Fruit fly (Drosophila melanogaster) whole organism, embryonic: ENCODE measurements around the gene Dlc90F.

Experiments used
- ATbp ChIP-seq: fragments of 200-800 bp; sonication (Bioruptor generic); optimal IDR thresholded peaks from 2 replicates; lab custom pipeline; 2017; ENCODE audit warnings: missing biosample characterization, mild to moderate bottlenecking, missing genetic modification characterization, missing genetic modification reagents
- Adf1 ChIP-seq: fragments of 200-800 bp; sonication (Bioruptor generic); IDR thresholded peaks from 2 replicates; pipeline ENCODE4 v1.3.6; 2022; ENCODE audit warnings: missing biosample characterization, missing genetic modification characterization
- Awh ChIP-seq: fragments of 200-800 bp; sonication (Bioruptor generic); IDR thresholded peaks from 2 replicates; pipeline ENCODE4, ENCODE4 v1.3.6; 2022; ENCODE audit warnings: missing biosample characterization, missing genetic modification characterization
- Bgb ChIP-seq: fragments of 200-800 bp; sonication (Bioruptor generic); IDR thresholded peaks from 2 replicates; pipeline ENCODE4 v1.3.6; 2022; ENCODE audit warnings: missing biosample characterization, missing genetic modification characterization; ENCODE audit not compliant: partially characterized antibody
- CG11456 ChIP-seq: fragments of 200-800 bp; sonication (Bioruptor generic); IDR thresholded peaks from 3 replicates; pipeline ENCODE4 v1.3.6; 2022; ENCODE audit warnings: missing biosample characterization, missing genetic modification characterization
- CG11696 ChIP-seq: fragments of 200-800 bp; sonication (Bioruptor generic); IDR thresholded peaks from 2 replicates; pipeline ENCODE4 v1.3.6; 2022; ENCODE audit warnings: missing biosample characterization, missing genetic modification characterization
- CG12236 ChIP-seq: fragments of 200-800 bp; sonication (Bioruptor generic); optimal IDR thresholded peaks from 2 replicates; lab custom pipeline; 2016; ENCODE audit warnings: missing biosample characterization, missing genetic modification characterization
- CG13296 ChIP-seq: fragments of 200-800 bp; sonication (Bioruptor generic); optimal IDR thresholded peaks from 3 replicates; lab custom pipeline; 2018; ENCODE audit warnings: missing biosample characterization, mild to moderate bottlenecking, missing genetic modification characterization
- CG15514 ChIP-seq: fragments of 200-800 bp; sonication (Bioruptor generic); optimal IDR thresholded peaks from 3 replicates; lab custom pipeline; 2017; ENCODE audit warnings: missing biosample characterization, missing genetic modification characterization, mild to moderate bottlenecking, moderate library complexity, missing genetic modification reagents
- CG1603 ChIP-seq: fragments of 200-800 bp; sonication (Bioruptor generic); optimal IDR thresholded peaks from 2 replicates; lab custom pipeline; 2019; ENCODE audit warnings: missing biosample characterization, mild to moderate bottlenecking, missing genetic modification characterization, moderate library complexity
- CG1647 ChIP-seq: fragments of 200-800 bp; sonication (Bioruptor generic); optimal IDR thresholded peaks from 3 replicates; lab custom pipeline; 2016; ENCODE audit warnings: missing biosample characterization, missing genetic modification characterization
- CG16815 ChIP-seq: fragments of 200-800 bp; sonication (Bioruptor generic); optimal IDR thresholded peaks from 3 replicates; lab custom pipeline; 2017; ENCODE audit warnings: missing biosample characterization, mild to moderate bottlenecking, missing genetic modification characterization
- CG18011 ChIP-seq: fragments of 200-800 bp; sonication (Bioruptor generic); optimal IDR thresholded peaks from 2 replicates; lab custom pipeline; 2017; ENCODE audit warnings: missing biosample characterization, missing genetic modification characterization, mild to moderate bottlenecking, moderate library complexity, missing genotype
- CG1832 ChIP-seq: fragments of 200-800 bp; sonication (Bioruptor generic); optimal IDR thresholded peaks from 2 replicates; lab custom pipeline; 2017; ENCODE audit warnings: missing biosample characterization, mild to moderate bottlenecking, missing genetic modification characterization, inconsistent platforms
- CG2199 ChIP-seq: fragments of 200-800 bp; sonication (Bioruptor generic); IDR thresholded peaks from 3 replicates; pipeline ENCODE4 v1.3.6; 2022; ENCODE audit warnings: missing biosample characterization, missing genetic modification characterization
- CG2678 ChIP-seq: fragments of 200-800 bp; sonication (Bioruptor generic); optimal IDR thresholded peaks from 3 replicates; lab custom pipeline; 2019; ENCODE audit warnings: missing biosample characterization, mild to moderate bottlenecking, missing genetic modification characterization, moderate library complexity
- CG4707 ChIP-seq: fragments of 200-800 bp; sonication (Bioruptor generic); optimal IDR thresholded peaks from 2 replicates; lab custom pipeline; 2018; ENCODE audit warnings: missing biosample characterization, mild to moderate bottlenecking, missing genetic modification characterization, moderate library complexity
- CoRest ChIP-seq: fragments of 200-800 bp; sonication (Bioruptor generic); optimal IDR thresholded peaks from 3 replicates; lab custom pipeline; 2018; ENCODE audit warnings: missing biosample characterization, mild to moderate bottlenecking, missing genetic modification characterization, moderate library complexity
- D ChIP-seq, 2 experiments: fragments of 200-800 bp in 1 of 2; fragments of >200 bp in 1 of 2; sonication (Bioruptor generic) in 1 of 2; optimal IDR thresholded peaks; 2 replicates in 1 of 2; 3 replicates in 1 of 2; lab custom pipeline; 2017; ENCODE audit warnings: mild to moderate bottlenecking in 1 of 2, missing biosample characterization in 1 of 2, missing genetic modification characterization in 1 of 2, missing genetic modification reagents in 1 of 2
- Dref ChIP-seq: fragments of 200-800 bp; sonication (Bioruptor generic); IDR thresholded peaks from 2 replicates; pipeline ENCODE4 v1.3.6; 2022; ENCODE audit warnings: missing biosample characterization, missing genetic modification characterization
- Ets65A ChIP-seq: fragments of 200-800 bp; sonication (Bioruptor generic); peaks from one replicate; lab custom pipeline; 2016; ENCODE audit warnings: missing biosample characterization, missing genetic modification characterization
- HLHmδ ChIP-seq: fragments of 200-800 bp; sonication (Bioruptor generic); optimal IDR thresholded peaks from 2 replicates; lab custom pipeline; 2018; ENCODE audit warnings: missing biosample characterization, mild to moderate bottlenecking, missing genetic modification characterization, moderate library complexity
- HmgZ ChIP-seq: fragments of 200-800 bp; sonication (Bioruptor generic); optimal IDR thresholded peaks from 2 replicates; lab custom pipeline; 2018; ENCODE audit warnings: missing biosample characterization, mild to moderate bottlenecking, missing genetic modification characterization
- Hr78 ChIP-seq, 2 experiments: fragments of 200-800 bp in 1 of 2; fragments of >200 bp in 1 of 2; sonication (Bioruptor generic) in 1 of 2; optimal IDR thresholded peaks; 2 replicates each; lab custom pipeline; 2017 to 2019; ENCODE audit warnings: missing biosample characterization in 2 of 2, missing genetic modification characterization in 2 of 2, mild to moderate bottlenecking in 1 of 2, moderate library complexity in 1 of 2
- Myb ChIP-seq: fragments of 200-800 bp; sonication (Bioruptor generic); optimal IDR thresholded peaks from 2 replicates; lab custom pipeline; 2016; ENCODE audit warnings: missing biosample characterization, missing genetic modification characterization
- Opbp ChIP-seq: fragments of 200-800 bp; sonication (Bioruptor generic); IDR thresholded peaks from 3 replicates; pipeline ENCODE4 v1.3.6; 2022; ENCODE audit warnings: missing biosample characterization, missing genetic modification characterization; ENCODE audit not compliant: partially characterized antibody
- Tbp ChIP-seq: fragments of >200 bp; optimal IDR thresholded peaks from 2 replicates; lab custom pipeline; 2018; ENCODE audit warnings: missing biosample characterization, missing genetic modification characterization
- abd-A ChIP-seq: fragments of 200-800 bp; sonication (Bioruptor generic); optimal IDR thresholded peaks from 3 replicates; lab custom pipeline; 2019; ENCODE audit warnings: missing biosample characterization, mild to moderate bottlenecking, missing genetic modification characterization, moderate library complexity
- ap ChIP-seq: fragments of 200-800 bp; sonication (Bioruptor generic); IDR thresholded peaks from 2 replicates; pipeline ENCODE4 v1.3.6; 2022; ENCODE audit warnings: missing biosample characterization, missing genetic modification characterization
- bbx ChIP-seq: fragments of 200-800 bp; sonication (Bioruptor generic); IDR thresholded peaks from 2 replicates; pipeline ENCODE4 v1.3.6; 2022; ENCODE audit warnings: missing biosample characterization, missing genetic modification characterization; ENCODE audit not compliant: partially characterized antibody
- bcd ChIP-seq: fragments of 200-800 bp; sonication (Bioruptor generic); optimal IDR thresholded peaks from 2 replicates; lab custom pipeline; 2017; ENCODE audit warnings: missing biosample characterization, mild to moderate bottlenecking, missing genetic modification characterization
- bsh ChIP-seq, 2 experiments: fragments of 200-800 bp; sonication (Bioruptor generic); optimal IDR thresholded peaks; 2 replicates each; lab custom pipeline; 2017 to 2018; ENCODE audit warnings: mild to moderate bottlenecking in 2 of 2, missing biosample characterization in 2 of 2, missing genetic modification characterization in 2 of 2, moderate library complexity in 1 of 2
- ewg ChIP-seq: fragments of 200-800 bp; sonication (Bioruptor generic); optimal IDR thresholded peaks from 3 replicates; lab custom pipeline; 2017; ENCODE audit warnings: mild to moderate bottlenecking, missing biosample characterization, missing genetic modification reagents, missing genetic modification characterization
- fd3F ChIP-seq: fragments of 200-800 bp; sonication (Bioruptor generic); optimal IDR thresholded peaks from 2 replicates; lab custom pipeline; 2018; ENCODE audit warnings: missing biosample characterization, mild to moderate bottlenecking, missing genetic modification characterization, moderate library complexity
- gcm2 ChIP-seq: fragments of 200-800 bp; sonication (Bioruptor generic); optimal IDR thresholded peaks from 2 replicates; lab custom pipeline; 2016; ENCODE audit warnings: missing biosample characterization, missing genetic modification characterization
- her ChIP-seq: fragments of 200-800 bp; sonication (Bioruptor generic); optimal IDR thresholded peaks from 2 replicates; lab custom pipeline; 2016; ENCODE audit warnings: missing biosample characterization, missing genetic modification characterization
- nmo ChIP-seq: fragments of 200-800 bp; sonication (Bioruptor generic); optimal IDR thresholded peaks from 2 replicates; lab custom pipeline; 2018; ENCODE audit warnings: missing biosample characterization, mild to moderate bottlenecking, missing genetic modification characterization, moderate library complexity
- p53 ChIP-seq: fragments of 200-800 bp; sonication (Bioruptor generic); optimal IDR thresholded peaks from 2 replicates; lab custom pipeline; 2016; ENCODE audit warnings: missing biosample characterization, missing genetic modification characterization
- peb ChIP-seq: fragments of 200-800 bp; sonication (Bioruptor generic); IDR thresholded peaks from 2 replicates; pipeline ENCODE4 v1.3.6; 2022; ENCODE audit warnings: missing biosample characterization, missing genetic modification characterization
- rib ChIP-seq: fragments of 200-800 bp; sonication (Bioruptor generic); IDR thresholded peaks from 2 replicates; pipeline ENCODE4 v1.3.6; 2022; ENCODE audit warnings: missing biosample characterization, missing genetic modification characterization
- row ChIP-seq: fragments of 200-800 bp; sonication (Bioruptor generic); IDR thresholded peaks from 3 replicates; pipeline ENCODE4 v1.3.6; 2022; ENCODE audit warnings: missing biosample characterization, missing genetic modification characterization
- salm ChIP-seq: fragments of 200-800 bp; sonication (Bioruptor generic); optimal IDR thresholded peaks from 2 replicates; lab custom pipeline; 2018; ENCODE audit warnings: missing biosample characterization, mild to moderate bottlenecking, missing genetic modification characterization
- sens-2 ChIP-seq: fragments of 200-800 bp; sonication (Bioruptor generic); IDR thresholded peaks from 2 replicates; pipeline ENCODE4 v1.3.6; 2022; ENCODE audit warnings: missing biosample characterization, missing genetic modification characterization
- so ChIP-seq: fragments of 200-800 bp; sonication (Bioruptor generic); IDR thresholded peaks from 3 replicates; pipeline ENCODE4 v1.3.6; 2022; ENCODE audit warnings: missing biosample characterization, missing genetic modification characterization
- sob ChIP-seq: fragments of 200-800 bp; sonication (Bioruptor generic); IDR thresholded peaks from 2 replicates; pipeline ENCODE4 v1.3.6; 2022; ENCODE audit warnings: missing biosample characterization, missing genetic modification characterization
- tna ChIP-seq: fragments of 200-800 bp; sonication (Bioruptor generic); IDR thresholded peaks from 2 replicates; pipeline ENCODE4 v1.3.6; 2022; ENCODE audit warnings: missing biosample characterization, missing genetic modification characterization; ENCODE audit not compliant: partially characterized antibody
- tup ChIP-seq: fragments of 200-800 bp; sonication (Bioruptor generic); optimal IDR thresholded peaks from 2 replicates; lab custom pipeline; 2016; ENCODE audit warnings: missing biosample characterization, mild to moderate bottlenecking, missing genetic modification characterization, moderate library complexity
- tx ChIP-seq: fragments of 200-800 bp; sonication (Bioruptor generic); optimal IDR thresholded peaks from 2 replicates; lab custom pipeline; 2016; ENCODE audit warnings: missing biosample characterization, missing genetic modification characterization

The Dlc90F gene

dm6 chr3R:18298298-18298899 lies 630 bp upstream of the Dlc90F start (continued):
- TF ChIP-seq nmo (no peak), bsh (GFP tag; optimal IDR thresholded peaks at IDR 0.05; lab: Kevin White, UChicago) (peak in 1 of 2 experiments; percentile 4), her (peak; percentile 38), CG4707 (GFP tag; lab: Kevin White, UChicago) (no peak), CG2199 (GFP tag; lab: Robert Waterston, UW) (peak; percentile 76; the same call in 2 of the 3 replicates), tx (GFP tag; lab: Kevin White, UChicago) (peak; percentile 17), CG13296 (GFP tag; lab: Kevin White, UChicago) (peak; percentile 28), CG1647 (GFP tag; lab: Kevin White, UChicago) (peak; percentile 39), HLHmδ (GFP tag; lab: Kevin White, UChicago) (peak; percentile 91), row (GFP tag; lab: Robert Waterston, UW) (no peak), CG1603 (no peak), tna (GFP tag; lab: Robert Waterston, UW) (no peak), CG11696 (GFP tag; lab: Robert Waterston, UW) (peak; percentile 98), peb (peak; percentile 20; the same call in 1 of the 2 replicates), CG16815 (GFP tag; lab: Kevin White, UChicago) (peak; percentile 6), Hr78 (GFP tag; optimal IDR thresholded peaks at IDR 0.05; lab: Kevin White, UChicago) (peak in 1 of 2 experiments; percentile 43), Opbp (GFP tag; lab: Robert Waterston, UW) (0 out of 3 replicates have a peak, but pooled peaks have one; percentile 18), Tbp (GFP tag; lab: Kevin White, UChicago) (no peak), so (GFP tag; lab: Robert Waterston, UW) (0 out of 3 replicates have a peak, but pooled peaks have one; percentile 37), bbx (GFP tag; lab: Robert Waterston, UW) (peak; percentile 23; the same call in 1 of the 2 replicates), Awh (GFP tag; lab: Robert Waterston, UW) (peak; percentile 58; the same call in 1 of the 2 replicates), CG18011 (GFP tag; lab: Kevin White, UChicago) (no peak), ATbp (peak; percentile 14), Bgb (peak; percentile 28; the same call in 1 of the 2 replicates), fd3F (GFP tag; lab: Kevin White, UChicago) (no peak), tup (GFP tag; lab: Kevin White, UChicago) (no peak), rib (GFP tag; lab: Robert Waterston, UW) (peak; percentile 84), CG15514 (peak; percentile 11), abd-A (tag; lab: Kevin White, UChicago) (peak; percentile 46), sens-2 (GFP tag; lab: Robert Waterston, UW) (no peak), sob (GFP tag; lab: Robert Waterston, UW) (peak; percentile 65), Myb (GFP tag; lab: Kevin White, UChicago) (no peak), bcd (GFP tag; lab: Kevin White, UChicago) (peak; percentile 38), HmgZ (tag; lab: Kevin White, UChicago) (peak; percentile 41), CG12236 (no peak), CoRest (tag; lab: Kevin White, UChicago) (peak; percentile 6), Adf1 (GFP tag; lab: Robert Waterston, UW) (peak; percentile 38; the same call in 1 of the 2 replicates), ewg (GFP tag; lab: Kevin White, UChicago) (peak; percentile 59), salm (no peak), gcm2 (GFP tag; lab: Kevin White, UChicago) (peak; percentile 11), CG2678 (tag; lab: Kevin White, UChicago) (peak; percentile 2), p53 (GFP tag; lab: Kevin White, UChicago) (no peak), CG1832 (no peak), Ets65A (GFP tag; lab: Kevin White, UChicago) (peak; percentile 61), ap (GFP tag; lab: Robert Waterston, UW) (no peak), Dref (GFP tag; lab: Robert Waterston, UW) (0 out of 2 replicates have a peak, but pooled peaks have one; percentile 20), D (optimal IDR thresholded peaks at IDR 0.05; lab: Kevin White, UChicago) (peak; percentile 72), D (GFP tag; optimal IDR thresholded peaks at IDR 0.05; lab: Kevin White, UChicago) (no peak), CG11456 (GFP tag; lab: Robert Waterston, UW) (no peak)
